Worm (Caenorhabditis elegans) whole organism, early embryonic: Measurements from ENCODE around the gene nono-1.

Experiments used
- B0310.2 ChIP-seq: sonication (generic microtip); optimal IDR thresholded peaks from 2 replicates; lab custom pipeline; 2016; ENCODE audit warnings: mild to moderate bottlenecking, missing genetic modification characterization, missing compliant biosample characterization
- F13C5.2 ChIP-seq: sonication (generic microtip); optimal IDR thresholded peaks from 2 replicates; lab custom pipeline; 2017; ENCODE audit warnings: mild to moderate bottlenecking, missing genetic modification characterization, inconsistent platforms, missing compliant biosample characterization
- aly-1 ChIP-seq: sonication (generic microtip); optimal IDR thresholded peaks from 2 replicates; lab custom pipeline; 2016; ENCODE audit warnings: missing genetic modification characterization, missing compliant biosample characterization
- ama-1 ChIP-seq: fragments of 150-350 bp; optimal IDR thresholded peaks from 2 replicates; lab custom pipeline; 2014
- ceh-13 ChIP-seq: fragments of 200-800 bp; sonication (Bioruptor generic); optimal IDR thresholded peaks from 2 replicates; lab custom pipeline; 2018; ENCODE audit warnings: mild to moderate bottlenecking, missing genetic modification characterization, missing compliant biosample characterization
- ceh-36 ChIP-seq: sonication (generic microtip); optimal IDR thresholded peaks from 2 replicates; lab custom pipeline; 2016; ENCODE audit warnings: missing genetic modification characterization, inconsistent platforms, missing compliant biosample characterization
- ets-7 ChIP-seq: sonication (generic microtip); optimal IDR thresholded peaks from 2 replicates; lab custom pipeline; 2016; ENCODE audit warnings: missing genotype, missing genetic modification characterization, missing compliant biosample characterization
- flt-1 ChIP-seq: fragments of 200-800 bp; sonication (Bioruptor generic); IDR thresholded peaks from 2 replicates; pipeline ENCODE4 v1.3.6; 2022; ENCODE audit warnings: missing genetic modification characterization, missing compliant biosample characterization
- hmbx-1 ChIP-seq: sonication (generic microtip); optimal IDR thresholded peaks from 2 replicates; lab custom pipeline; 2016; ENCODE audit warnings: mild to moderate bottlenecking, missing genetic modification characterization, missing compliant biosample characterization
- hmg-4 ChIP-seq: fragments of 200-800 bp; sonication (Bioruptor generic); optimal IDR thresholded peaks from 2 replicates; lab custom pipeline; 2018; ENCODE audit warnings: mild to moderate bottlenecking, missing genetic modification characterization, missing compliant biosample characterization
- hnd-1 ChIP-seq: sonication (generic microtip); optimal IDR thresholded peaks from 2 replicates; lab custom pipeline; 2016; ENCODE audit warnings: missing genetic modification characterization, missing compliant biosample characterization
- pes-1 ChIP-seq: fragments of 200-800 bp; sonication (Bioruptor generic); IDR thresholded peaks from 2 replicates; pipeline ENCODE4 v1.3.6; 2022; ENCODE audit warnings: missing genetic modification reagents, missing genetic modification characterization, missing compliant biosample characterization
- scrt-1 ChIP-seq: fragments of 200-800 bp; sonication (Bioruptor generic); IDR thresholded peaks from 2 replicates; pipeline ENCODE4 v1.3.6; 2022; ENCODE audit warnings: missing genetic modification characterization, missing compliant biosample characterization
- sea-1 ChIP-seq: fragments of 200-800 bp; sonication (Bioruptor generic); conservative IDR thresholded peaks from 2 replicates; pipeline ENCODE4 v1.3.6; 2022; ENCODE audit warnings: missing genetic modification characterization, missing compliant biosample characterization
- tbx-11 ChIP-seq: fragments of 200-800 bp; sonication (Bioruptor generic); IDR thresholded peaks from 2 replicates; pipeline ENCODE4 v1.3.6; 2022; ENCODE audit warnings: missing genetic modification characterization, missing compliant biosample characterization
- tbx-37 ChIP-seq: fragments of 200-800 bp; sonication (Bioruptor generic); conservative IDR thresholded peaks from 2 replicates; pipeline ENCODE4 v1.3.6; 2022; ENCODE audit warnings: missing genetic modification reagents, missing genetic modification characterization, missing compliant biosample characterization
- tra-4 ChIP-seq: sonication (generic microtip); optimal IDR thresholded peaks from 2 replicates; lab custom pipeline; 2017; ENCODE audit warnings: missing genetic modification characterization, missing compliant biosample characterization

nono-1 gene

DNA sequence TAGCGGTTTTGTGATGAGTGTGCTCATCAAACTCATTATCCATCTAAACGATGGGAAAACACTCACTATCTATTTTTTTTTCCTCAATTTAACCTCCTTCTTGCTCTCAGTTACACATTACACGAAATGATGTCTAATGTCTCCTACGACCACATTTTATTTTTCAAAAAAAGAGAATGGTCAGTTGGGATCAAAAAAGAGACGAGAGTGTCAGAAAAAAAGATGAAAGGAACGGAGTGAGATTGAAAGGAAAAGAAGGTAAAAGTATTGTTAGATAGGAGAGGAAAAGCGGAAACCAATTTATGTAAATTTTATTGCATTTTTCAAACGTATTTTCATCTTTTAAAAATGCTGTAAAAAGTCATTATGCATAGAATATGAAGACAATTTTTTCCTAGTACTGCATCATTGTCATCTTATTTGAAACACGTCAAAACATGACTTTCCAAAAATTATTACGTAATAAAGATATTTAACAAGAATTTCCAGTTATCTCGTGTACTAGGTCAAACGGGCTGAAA is 23.8 kb downstream of the nono-1 start:
- TF ChIP-seq B0310.2 (tag; lab: Kevin White, UChicago), result no peak
- TF ChIP-seq sea-1 (GFP tag; lab: Robert Waterston, UW), result no peak
- TF ChIP-seq hnd-1 (tag; lab: Kevin White, UChicago), result no peak
- TF ChIP-seq ceh-13, result no peak
- TF ChIP-seq scrt-1 (GFP tag; lab: Robert Waterston, UW), result no peak
- no peak for TF ChIP-seq tbx-11 (GFP tag; lab: Robert Waterston, UW)
- TF ChIP-seq F13C5.2 (tag; lab: Kevin White, UChicago), result no peak
- TF ChIP-seq aly-1 (tag; lab: Kevin White, UChicago), result no peak
- no peak for TF ChIP-seq ets-7 (tag; lab: Kevin White, UChicago)
- no peak for TF ChIP-seq flt-1
- no peak for TF ChIP-seq ama-1 (lab: Kevin White, UChicago)
- no peak for TF ChIP-seq tbx-37 (GFP tag; lab: Robert Waterston, UW)
- no peak for TF ChIP-seq tra-4 (tag; lab: Kevin White, UChicago)
- no peak for TF ChIP-seq hmbx-1 (tag; lab: Kevin White, UChicago)

DNA sequence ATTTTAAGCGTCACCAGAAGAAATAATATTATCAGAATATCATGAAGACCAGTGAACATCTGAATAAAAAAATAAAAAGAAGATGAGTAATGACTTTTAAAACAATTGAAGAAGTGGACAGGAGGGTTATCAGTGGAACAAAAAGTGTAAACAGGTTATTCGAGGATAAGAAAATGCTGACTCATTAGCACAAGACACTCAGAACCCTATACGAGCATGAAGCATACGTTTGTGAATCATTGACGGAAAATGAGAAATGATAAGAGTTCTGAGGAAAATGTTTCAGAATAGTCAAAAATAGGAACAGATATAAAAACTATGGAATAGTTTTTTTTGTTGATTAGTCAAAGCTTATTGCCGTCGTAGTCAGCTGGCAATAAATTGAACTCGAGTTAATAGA is 25.2 kb downstream of the nono-1 start, which contains the start of gene zmp-1:
Gene zmp-1 (minus strand): TSS at position 101 of the 400 bp plus-strand sequence.
- no peak for TF ChIP-seq tbx-37 (GFP tag; lab: Robert Waterston, UW)
- TF ChIP-seq hmbx-1 (tag; lab: Kevin White, UChicago), result no peak
- no peak for TF ChIP-seq ets-7 (tag; lab: Kevin White, UChicago)
- no peak for TF ChIP-seq B0310.2 (tag; lab: Kevin White, UChicago)
- no peak for TF ChIP-seq ceh-36 (tag; lab: Kevin White, UChicago)
- TF ChIP-seq tbx-11 (GFP tag; lab: Robert Waterston, UW), result no peak
- no peak for TF ChIP-seq hmg-4 (GFP tag; lab: Kevin White, UChicago)
- TF ChIP-seq ama-1 (lab: Kevin White, UChicago), result no peak

DNA sequence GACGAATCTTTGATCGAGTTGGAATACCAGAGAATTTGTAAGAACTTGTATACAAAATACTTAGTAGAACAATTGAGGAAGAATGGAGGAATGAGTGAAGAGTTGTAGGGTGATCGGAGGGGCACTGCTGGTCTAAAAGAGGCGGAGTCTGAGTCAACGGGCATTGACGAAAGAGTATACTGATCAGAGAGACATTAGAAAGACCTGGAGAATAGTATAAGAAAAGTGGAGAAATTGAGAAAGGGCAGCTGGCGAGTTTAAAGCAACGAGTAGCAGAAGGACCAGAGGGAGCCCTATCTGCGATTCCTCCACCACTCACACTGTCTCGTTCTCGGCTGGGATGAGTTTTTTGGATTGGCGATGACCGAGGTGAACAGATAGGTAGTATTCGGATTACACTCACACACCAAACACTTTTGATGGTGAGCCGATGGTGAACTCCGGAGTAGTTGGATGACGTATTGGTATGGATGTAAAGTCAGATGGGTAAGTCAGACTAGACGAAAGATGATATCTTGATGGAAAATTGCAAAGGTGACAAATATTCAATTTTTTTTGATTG is 26.5 kb downstream of the nono-1 start, which contains the start of gene EGAP1.5:
Gene EGAP1.5 (plus strand): TSS at position 289 of the 562 bp plus-strand sequence.
- TF ChIP-seq B0310.2 (tag; lab: Kevin White, UChicago), result no peak
- TF ChIP-seq flt-1, result no peak
- no peak for TF ChIP-seq tbx-37 (GFP tag; lab: Robert Waterston, UW)
- TF ChIP-seq hmg-4 (GFP tag; lab: Kevin White, UChicago), result no peak
- TF ChIP-seq aly-1 (tag; lab: Kevin White, UChicago), result no peak
- no peak for TF ChIP-seq ama-1 (lab: Kevin White, UChicago)
- TF ChIP-seq tbx-11 (GFP tag; lab: Robert Waterston, UW), result no peak
- no peak for TF ChIP-seq ceh-13
- no peak for TF ChIP-seq F13C5.2 (tag; lab: Kevin White, UChicago)
- TF ChIP-seq tra-4 (tag; lab: Kevin White, UChicago), result no peak
- no peak for TF ChIP-seq scrt-1 (GFP tag; lab: Robert Waterston, UW)
- no peak for TF ChIP-seq sea-1 (GFP tag; lab: Robert Waterston, UW)
- no peak for TF ChIP-seq hmbx-1 (tag; lab: Kevin White, UChicago)
- TF ChIP-seq ets-7 (tag; lab: Kevin White, UChicago), result no peak
- no peak for TF ChIP-seq hnd-1 (tag; lab: Kevin White, UChicago)
- TF ChIP-seq ceh-36 (tag; lab: Kevin White, UChicago), result no peak
- no peak for TF ChIP-seq pes-1 (GFP tag; lab: Robert Waterston, UW)

DNA sequence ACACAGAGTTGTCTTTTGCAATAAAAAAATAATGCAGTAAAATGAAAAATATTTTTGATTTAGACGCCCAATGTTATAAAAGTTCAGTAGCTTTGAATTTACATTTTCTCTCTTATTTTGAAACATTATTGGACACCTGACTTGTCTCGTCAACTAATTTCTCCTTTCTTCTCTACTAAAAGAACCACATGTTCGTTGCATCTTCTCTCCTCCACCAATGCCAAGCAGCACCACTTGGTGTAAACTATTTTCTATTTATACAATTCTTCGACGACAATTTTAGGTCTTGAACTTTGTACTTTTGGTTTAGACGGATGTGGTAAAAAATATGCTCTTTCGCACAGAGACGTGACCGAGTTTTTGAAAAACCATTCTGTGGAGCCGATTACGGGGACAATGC is 27.4 kb downstream of the nono-1 start:
- TF ChIP-seq ama-1 (lab: Kevin White, UChicago) (no peak), tbx-11 (GFP tag; lab: Robert Waterston, UW) (no peak), sea-1 (GFP tag; lab: Robert Waterston, UW) (no peak), ceh-13 (no peak), scrt-1 (GFP tag; lab: Robert Waterston, UW) (no peak), hmg-4 (GFP tag; lab: Kevin White, UChicago) (no peak), B0310.2 (tag; lab: Kevin White, UChicago) (no peak), tra-4 (tag; lab: Kevin White, UChicago) (no peak), pes-1 (GFP tag; lab: Robert Waterston, UW) (no peak), aly-1 (tag; lab: Kevin White, UChicago) (no peak), F13C5.2 (tag; lab: Kevin White, UChicago) (no peak), ceh-36 (tag; lab: Kevin White, UChicago) (no peak), tbx-37 (GFP tag; lab: Robert Waterston, UW) (no peak), ets-7 (tag; lab: Kevin White, UChicago) (no peak), hnd-1 (tag; lab: Kevin White, UChicago) (no peak)

DNA sequence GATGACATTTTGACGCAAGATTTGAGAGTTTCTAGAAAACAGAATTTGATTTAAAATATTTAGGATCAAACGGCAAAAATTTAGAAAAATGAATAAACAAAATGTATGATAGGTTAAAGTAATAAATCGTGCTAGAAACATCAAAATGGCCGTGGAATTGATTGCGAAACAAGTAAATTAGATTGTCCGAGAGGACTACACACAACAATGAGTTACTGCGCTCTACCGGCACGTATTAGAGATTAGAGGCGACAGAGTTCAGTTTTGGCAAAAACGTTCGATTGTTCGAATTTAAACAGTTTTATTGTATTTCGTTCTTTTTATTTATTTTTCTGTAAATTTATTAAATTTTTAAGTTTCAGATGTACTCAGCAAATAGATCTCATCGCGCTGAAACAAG is 32.3 kb downstream of the nono-1 start, which contains the start of the genes dnc-2 and bcl-7:
Gene dnc-2 (minus strand): TSS at position 33 of the 400 bp plus-strand sequence.
Gene bcl-7 (plus strand): TSS at position 363 of the 400 bp plus-strand sequence.
- TF ChIP-seq scrt-1 (GFP tag; lab: Robert Waterston, UW) (no peak), ama-1 (lab: Kevin White, UChicago) (no peak), hmg-4 (GFP tag; lab: Kevin White, UChicago) (no peak), aly-1 (tag; lab: Kevin White, UChicago) (no peak)

DNA sequence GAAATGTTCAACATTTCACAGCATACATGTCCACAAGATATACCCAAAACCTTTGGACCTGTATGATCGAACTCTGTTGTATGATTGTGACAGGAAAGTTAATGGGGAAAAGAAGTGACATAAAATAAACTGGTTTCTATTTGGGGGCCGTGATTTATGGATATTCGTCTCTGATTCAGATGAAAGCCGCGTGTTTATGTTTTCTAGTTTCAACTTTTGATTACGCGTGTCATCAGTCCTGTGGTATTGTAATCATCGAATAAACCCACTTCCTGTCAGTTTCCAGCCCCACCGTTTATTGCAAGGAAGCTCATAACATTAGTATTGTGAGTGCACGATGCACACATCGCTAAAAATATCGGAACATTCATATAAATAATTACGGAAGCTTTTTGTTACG is 35.8 kb downstream of the nono-1 start:
- TF ChIP-seq ceh-36 (tag; lab: Kevin White, UChicago) (no peak), ets-7 (tag; lab: Kevin White, UChicago) (no peak), scrt-1 (GFP tag; lab: Robert Waterston, UW) (no peak), ceh-13 (no peak), flt-1 (no peak), aly-1 (tag; lab: Kevin White, UChicago) (no peak), ama-1 (lab: Kevin White, UChicago) (no peak), hmg-4 (GFP tag; lab: Kevin White, UChicago) (no peak), pes-1 (GFP tag; lab: Robert Waterston, UW) (no peak), hmbx-1 (tag; lab: Kevin White, UChicago) (no peak), hnd-1 (tag; lab: Kevin White, UChicago) (no peak), tra-4 (tag; lab: Kevin White, UChicago) (no peak)
